Worm (Caenorhabditis elegans): ENCODE data around the gene F16B3.3.

DNA sequence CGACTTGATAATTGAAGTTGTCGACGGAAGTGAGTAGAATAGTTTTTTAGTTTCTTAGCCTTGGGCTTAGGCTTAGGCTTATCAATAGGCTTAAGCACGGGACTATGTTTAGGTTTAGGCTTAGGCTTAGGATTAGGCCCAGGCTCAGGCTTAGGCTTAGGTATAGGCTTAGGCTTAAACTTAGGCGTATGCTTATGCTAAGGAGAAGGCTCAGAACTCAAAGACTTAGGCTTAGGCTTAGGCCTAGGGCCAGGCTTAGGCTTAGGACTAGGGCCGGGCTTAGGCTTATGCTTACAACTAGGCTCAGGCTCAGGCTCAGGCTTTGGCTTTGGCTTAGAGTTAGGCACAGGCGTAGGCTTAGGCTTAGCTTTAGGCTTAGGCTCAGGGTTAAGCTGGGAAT, 51.2 kb downstream of the F16B3.3 start:
- TF ChIP-seq unc-62 (GFP tag; optimal IDR thresholded peaks at IDR 0.05): no peak
- no peak for TF ChIP-seq nhr-76 (tag; optimal IDR thresholded peaks at IDR 0.05)
- TF ChIP-seq nhr-237 (tag; optimal IDR thresholded peaks at IDR 0.05): no peak
- no peak for TF ChIP-seq ztf-11 (tag; optimal IDR thresholded peaks at IDR 0.05)
- TF ChIP-seq elt-3 (tag; optimal IDR thresholded peaks at IDR 0.05): no peak
- no peak for TF ChIP-seq nhr-12 (tag; optimal IDR thresholded peaks at IDR 0.05)
- TF ChIP-seq elt-1 (tag; optimal IDR thresholded peaks at IDR 0.05; ENCODE audit: borderline replicate concordance, insufficient read depth): no peak
- no peak for TF ChIP-seq flh-1 (GFP tag; optimal IDR thresholded peaks at IDR 0.05)
- TF ChIP-seq mab-5 (tag; optimal IDR thresholded peaks at IDR 0.05): no peak

All from whole organism, mixed stage, embryonic.